Worm (Caenorhabditis elegans) whole organism, L2 larva: ENCODE data around the gene srh-286.

Experiments
- C34F6.9 ChIP-seq: fragments of 150-350 bp; optimal IDR thresholded peaks from 2 replicates; lab custom pipeline; 2014; ENCODE audit warnings: missing biosample characterization, missing genetic modification characterization
- F13H6.1 ChIP-seq: sonication (generic microtip); optimal IDR thresholded peaks from 2 replicates; lab custom pipeline; 2016; ENCODE audit warnings: missing genetic modification characterization, missing compliant biosample characterization
- R02D3.7 ChIP-seq: fragments of 150-350 bp; optimal IDR thresholded peaks from 2 replicates; lab custom pipeline; 2014; ENCODE audit warnings: missing biosample characterization, missing genetic modification characterization
- alr-1 ChIP-seq: fragments of 150-350 bp; optimal IDR thresholded peaks from 2 replicates; lab custom pipeline; 2014; ENCODE audit warnings: missing biosample characterization, missing genetic modification characterization
- aly-2 ChIP-seq: fragments of 150-350 bp; optimal IDR thresholded peaks from 2 replicates; lab custom pipeline; 2014; ENCODE audit warnings: missing biosample characterization, missing genetic modification characterization
- ama-1 ChIP-seq: fragments of 150-350 bp; optimal IDR thresholded peaks from 2 replicates; lab custom pipeline; 2018; ENCODE audit warnings: inconsistent platforms
- blmp-1 ChIP-seq: sonication (generic microtip); optimal IDR thresholded peaks from 2 replicates; lab custom pipeline; 2017; ENCODE audit warnings: missing genetic modification characterization, mild to moderate bottlenecking, missing compliant biosample characterization, antibody characterized with exemption, moderate library complexity; ENCODE audit not compliant: insufficient read depth
- ceh-16 ChIP-seq: fragments of 150-350 bp; optimal IDR thresholded peaks from 2 replicates; lab custom pipeline; 2014; ENCODE audit warnings: missing biosample characterization, missing genetic modification characterization
- crh-2 ChIP-seq: sonication (generic microtip); optimal IDR thresholded peaks from 2 replicates; lab custom pipeline; 2017; ENCODE audit warnings: missing biosample characterization, missing genetic modification characterization
- dmd-4 ChIP-seq: sonication (generic microtip); optimal IDR thresholded peaks from 2 replicates; lab custom pipeline; 2017; ENCODE audit warnings: missing biosample characterization, missing genetic modification characterization
- elt-1 ChIP-seq: fragments of 150-350 bp; optimal IDR thresholded peaks from 2 replicates; lab custom pipeline; 2014; ENCODE audit warnings: missing biosample characterization, missing genetic modification characterization
- elt-3 ChIP-seq: sonication (generic microtip); optimal IDR thresholded peaks from 2 replicates; lab custom pipeline; 2017; ENCODE audit warnings: missing biosample characterization, missing genetic modification characterization
- fos-1 ChIP-seq: fragments of 150-350 bp; optimal IDR thresholded peaks from 2 replicates; lab custom pipeline; 2014; ENCODE audit warnings: missing biosample characterization, missing genetic modification characterization
- gmeb-1 ChIP-seq: fragments of 150-350 bp; optimal IDR thresholded peaks from 2 replicates; lab custom pipeline; 2014; ENCODE audit warnings: missing biosample characterization, missing genetic modification characterization
- lin-11 ChIP-seq: fragments of 150-350 bp; sonication (generic microtip); optimal IDR thresholded peaks from 2 replicates; lab custom pipeline; 2014; ENCODE audit warnings: missing biosample characterization, missing genetic modification characterization, inconsistent platforms, mixed read lengths
- lin-13 ChIP-seq: fragments of 150-350 bp; optimal IDR thresholded peaks from 2 replicates; lab custom pipeline; 2014; ENCODE audit warnings: missing biosample characterization, missing genetic modification reagents, missing genetic modification characterization
- lsy-2 ChIP-seq, 2 experiments: fragments of 150-350 bp in 1 of 2; sonication (generic microtip) in 1 of 2; optimal IDR thresholded peaks; 2 replicates each; lab custom pipeline; 2014 to 2017; ENCODE audit warnings: missing biosample characterization in 2 of 2, missing genetic modification characterization in 2 of 2
- mab-5 ChIP-seq: fragments of 150-350 bp; optimal IDR thresholded peaks from 2 replicates; lab custom pipeline; 2014; ENCODE audit warnings: missing biosample characterization, missing genetic modification characterization
- mbf-1 ChIP-seq: sonication (generic microtip); optimal IDR thresholded peaks from 2 replicates; lab custom pipeline; 2017; ENCODE audit warnings: missing biosample characterization, missing genetic modification characterization
- mdl-1 ChIP-seq, 2 experiments: fragments of 150-350 bp in 1 of 2; sonication (generic microtip) in 1 of 2; optimal IDR thresholded peaks; 2 replicates each; lab custom pipeline; 2017; ENCODE audit warnings: missing biosample characterization in 2 of 2, missing genetic modification characterization in 2 of 2
- nhr-10 ChIP-seq: sonication (generic microtip); optimal IDR thresholded peaks from 2 replicates; lab custom pipeline; 2017; ENCODE audit warnings: missing biosample characterization, missing genetic modification characterization
- nhr-11 ChIP-seq: fragments of 150-350 bp; optimal IDR thresholded peaks from 2 replicates; lab custom pipeline; 2014; ENCODE audit warnings: missing biosample characterization, missing genetic modification characterization
- nhr-12 ChIP-seq: fragments of 150-350 bp; optimal IDR thresholded peaks from 2 replicates; lab custom pipeline; 2014; ENCODE audit warnings: missing biosample characterization, missing genetic modification characterization
- nhr-129 ChIP-seq: fragments of 150-350 bp; optimal IDR thresholded peaks from 2 replicates; lab custom pipeline; 2014; ENCODE audit warnings: missing biosample characterization, missing genetic modification characterization
- nhr-23 ChIP-seq: fragments of 150-350 bp; optimal IDR thresholded peaks from 2 replicates; lab custom pipeline; 2014; ENCODE audit warnings: missing biosample characterization, missing genetic modification reagents, missing genetic modification characterization
- nhr-237 ChIP-seq: fragments of 150-350 bp; optimal IDR thresholded peaks from 2 replicates; lab custom pipeline; 2014; ENCODE audit warnings: missing biosample characterization, missing genetic modification characterization
- nhr-25 ChIP-seq: fragments of 150-350 bp; sonication (generic microtip); optimal IDR thresholded peaks from 3 replicates; lab custom pipeline; 2014; ENCODE audit warnings: missing biosample characterization, missing genetic modification characterization
- nhr-6 ChIP-seq: fragments of 150-350 bp; optimal IDR thresholded peaks from 2 replicates; lab custom pipeline; 2014; ENCODE audit warnings: missing biosample characterization, missing genetic modification characterization
- peb-1 ChIP-seq: fragments of 150-350 bp; optimal IDR thresholded peaks from 2 replicates; lab custom pipeline; 2014; ENCODE audit warnings: missing biosample characterization, missing genetic modification characterization
- sem-4 ChIP-seq: fragments of 150-350 bp; optimal IDR thresholded peaks from 2 replicates; lab custom pipeline; 2014; ENCODE audit warnings: missing biosample characterization, missing genetic modification reagents, missing genetic modification characterization
- skn-1 ChIP-seq: sonication (generic microtip); optimal IDR thresholded peaks from 2 replicates; lab custom pipeline; 2017; ENCODE audit warnings: missing biosample characterization, missing genetic modification characterization
- sma-9 ChIP-seq, 2 experiments: fragments of 150-350 bp in 1 of 2; sonication (generic microtip) in 1 of 2; optimal IDR thresholded peaks; 2 replicates each; lab custom pipeline; 2014 to 2016; ENCODE audit warnings: missing genetic modification characterization in 2 of 2, mild to moderate bottlenecking in 1 of 2, missing biosample characterization in 1 of 2, missing compliant biosample characterization in 1 of 2, missing genetic modification reagents in 1 of 2, moderate library complexity in 1 of 2
- snpc-4 ChIP-seq: fragments of 150-350 bp; optimal IDR thresholded peaks from 2 replicates; lab custom pipeline; 2014; ENCODE audit warnings: missing biosample characterization, missing genetic modification characterization
- unc-55 ChIP-seq: fragments of 150-350 bp; sonication (generic microtip); optimal IDR thresholded peaks from 3 replicates; lab custom pipeline; 2014; ENCODE audit warnings: missing biosample characterization, missing genetic modification reagents, missing genetic modification characterization
- ztf-1 ChIP-seq: fragments of 200-800 bp; sonication (Bioruptor generic); conservative IDR thresholded peaks from 2 replicates; pipeline ENCODE4 v1.3.6; 2022; ENCODE audit warnings: missing genetic modification characterization, missing compliant biosample characterization
- ztf-11 ChIP-seq: sonication (generic microtip); optimal IDR thresholded peaks from 2 replicates; lab custom pipeline; 2017; ENCODE audit warnings: missing biosample characterization, missing genetic modification characterization
- ztf-4 ChIP-seq: fragments of 150-350 bp; optimal IDR thresholded peaks from 2 replicates; lab custom pipeline; 2014; ENCODE audit warnings: missing biosample characterization, missing genetic modification characterization

srh-286 gene

DNA sequence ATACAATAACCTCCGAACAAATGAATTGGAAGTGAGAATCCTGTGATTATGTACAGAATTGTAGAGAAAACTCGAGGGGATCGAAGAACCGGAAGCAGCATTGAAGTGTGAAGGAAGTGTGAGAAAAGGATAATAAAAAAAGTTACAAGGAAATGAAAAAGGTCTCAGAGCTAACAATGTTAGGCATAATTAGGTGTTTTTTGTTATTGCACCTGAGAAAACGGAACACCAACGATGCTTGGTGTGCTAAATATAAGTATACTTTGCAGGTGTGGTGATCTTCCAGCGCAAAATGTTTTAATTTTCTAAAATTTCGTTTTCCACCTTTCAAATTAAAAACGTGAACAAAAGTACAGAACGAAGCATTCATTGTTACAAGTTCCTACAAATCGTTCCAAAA is at the start of gene srh-286:
Gene srh-286, minus strand, starts transcription at position 101 of the 400 bp plus-strand sequence.
- no peak for TF ChIP-seq C34F6.9 (tag; lab: Kevin White, UChicago)
- no peak for TF ChIP-seq nhr-10 (tag; lab: Kevin White, UChicago)
- no peak for TF ChIP-seq nhr-23 (tag; lab: Kevin White, UChicago)
- no peak for TF ChIP-seq mab-5 (tag; lab: Kevin White, UChicago)
- no peak for TF ChIP-seq peb-1 (tag; lab: Kevin White, UChicago)
- TF ChIP-seq nhr-237: no peak
- no peak for TF ChIP-seq dmd-4
- TF ChIP-seq skn-1 (tag; lab: Kevin White, UChicago): no peak
- TF ChIP-seq nhr-129 (tag; lab: Kevin White, UChicago): no peak
- no peak for TF ChIP-seq nhr-11 (tag; lab: Kevin White, UChicago)
- no peak for TF ChIP-seq ztf-11 (tag; lab: Kevin White, UChicago)
- TF ChIP-seq mdl-1 (tag; optimal IDR thresholded peaks at IDR 0.05; lab: Kevin White, UChicago): no peak
- TF ChIP-seq blmp-1 (tag; lab: Kevin White, UChicago): no peak
- no peak for TF ChIP-seq R02D3.7
- no peak for TF ChIP-seq ztf-4 (tag; lab: Kevin White, UChicago)
- TF ChIP-seq sma-9 (GFP tag; optimal IDR thresholded peaks at IDR 0.05; lab: Kevin White, UChicago): no peak
- TF ChIP-seq sma-9 (tag; optimal IDR thresholded peaks at IDR 0.05; lab: Kevin White, UChicago): no peak
- TF ChIP-seq nhr-25: no peak
- no peak for TF ChIP-seq F13H6.1 (tag; lab: Kevin White, UChicago)

DNA sequence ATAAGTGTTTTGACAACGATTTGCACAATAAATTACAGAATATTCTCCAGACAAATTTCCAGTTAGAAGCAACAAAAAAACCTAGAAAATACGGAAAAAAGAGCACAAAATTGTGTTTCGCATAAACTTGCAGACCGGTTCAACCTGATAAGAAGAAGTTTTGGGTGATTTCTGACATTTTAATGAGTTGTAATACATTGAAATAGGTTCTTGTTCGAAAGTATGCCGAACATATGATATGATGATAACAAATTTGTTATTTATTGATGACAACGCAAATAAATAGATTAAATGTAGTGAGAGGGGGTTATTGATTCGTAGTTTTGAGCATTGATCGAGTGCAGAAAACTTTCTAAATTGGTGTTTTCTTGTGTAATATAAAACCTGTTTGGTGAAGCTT is 47.3 kb upstream of the srh-286 start:
- peak; percentile 32 for TF ChIP-seq fos-1
- TF ChIP-seq ztf-1 (GFP tag; lab: Robert Waterston, UW): no peak

ce11 chrV:17888939-17889338 is 44.9 kb upstream of the srh-286 start, which contains the start of gene C06H5.6:
C06H5.6 (minus strand) TSS chrV:17888984.
- TF ChIP-seq fos-1: peak; percentile 35
- no peak for TF ChIP-seq nhr-129 (tag; lab: Kevin White, UChicago)
- TF ChIP-seq snpc-4: no peak
- TF ChIP-seq alr-1: no peak

DNA sequence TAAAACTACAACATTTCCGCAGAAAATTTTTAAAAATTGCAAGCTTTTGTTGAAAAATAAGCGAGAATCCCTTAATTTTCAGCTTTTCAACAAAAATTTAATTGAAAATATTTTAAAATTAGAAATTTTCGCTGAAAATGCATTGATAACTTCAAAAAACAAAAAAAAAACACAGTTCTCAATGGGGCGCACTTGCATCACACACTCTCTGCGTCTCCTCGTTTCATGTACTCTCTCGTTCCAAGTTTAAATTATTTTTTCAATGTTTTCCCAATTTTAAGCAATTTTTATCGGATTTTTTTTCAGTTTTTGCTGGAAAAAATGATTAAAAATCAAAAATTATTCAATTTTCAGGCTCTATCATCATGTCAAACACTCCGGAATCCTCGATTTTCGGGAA is 27.0 kb upstream of the srh-286 start, which contains the start of gene phf-14:
Gene phf-14, plus strand, starts transcription at position 345 of the 400 bp plus-strand sequence.
- peak; percentile 46 for TF ChIP-seq snpc-4
- peak; percentile 60 for TF ChIP-seq nhr-6 (tag; lab: Kevin White, UChicago)
- no peak for TF ChIP-seq nhr-11 (tag; lab: Kevin White, UChicago)
- TF ChIP-seq nhr-12: no peak
- TF ChIP-seq sma-9 (GFP tag; optimal IDR thresholded peaks at IDR 0.05; lab: Kevin White, UChicago): no peak
- no peak for TF ChIP-seq sma-9 (tag; optimal IDR thresholded peaks at IDR 0.05; lab: Kevin White, UChicago)
- TF ChIP-seq unc-55 (GFP tag; lab: Kevin White, UChicago): peak; percentile 66
- peak; percentile 77 for TF ChIP-seq gmeb-1
- TF ChIP-seq C34F6.9 (tag; lab: Kevin White, UChicago): peak; percentile 39
- TF ChIP-seq aly-2: no peak
- peak; percentile 39 for TF ChIP-seq crh-2 (tag; lab: Kevin White, UChicago)
- TF ChIP-seq lin-11 (tag; lab: Kevin White, UChicago): no peak
- no peak for TF ChIP-seq ceh-16 (tag; lab: Kevin White, UChicago)
- peak; percentile 64 for TF ChIP-seq sem-4 (tag; lab: Kevin White, UChicago)
- TF ChIP-seq ama-1 (lab: Kevin White, UChicago): no peak
- no peak for TF ChIP-seq nhr-237
- TF ChIP-seq lsy-2 (tag; optimal IDR thresholded peaks at IDR 0.05; lab: Kevin White, UChicago): peak; percentile 19 to 75
- no peak for TF ChIP-seq elt-1 (tag; lab: Kevin White, UChicago)
- TF ChIP-seq F13H6.1 (tag; lab: Kevin White, UChicago): peak; percentile 41
- no peak for TF ChIP-seq elt-3 (tag; lab: Kevin White, UChicago)
- TF ChIP-seq nhr-25: peak; percentile 36
- no peak for TF ChIP-seq mbf-1 (tag; lab: Kevin White, UChicago)
- TF ChIP-seq lin-13 (GFP tag; lab: Kevin White, UChicago): peak; percentile 48
